Fruit fly (Drosophila melanogaster): ENCODE results near the gene dy.

- TF ChIP-seq usp (GFP tag; optimal IDR thresholded peaks at IDR 0.05) (no peak), GATAd (GFP tag; optimal IDR thresholded peaks at IDR 0.05) (no peak)
These were observed 37.0 kb upstream of the dy start for dm6 chrX:11815356-11816270.
